Worm (Caenorhabditis elegans): Measurements from ENCODE around the gene K09E2.3.

DNA sequence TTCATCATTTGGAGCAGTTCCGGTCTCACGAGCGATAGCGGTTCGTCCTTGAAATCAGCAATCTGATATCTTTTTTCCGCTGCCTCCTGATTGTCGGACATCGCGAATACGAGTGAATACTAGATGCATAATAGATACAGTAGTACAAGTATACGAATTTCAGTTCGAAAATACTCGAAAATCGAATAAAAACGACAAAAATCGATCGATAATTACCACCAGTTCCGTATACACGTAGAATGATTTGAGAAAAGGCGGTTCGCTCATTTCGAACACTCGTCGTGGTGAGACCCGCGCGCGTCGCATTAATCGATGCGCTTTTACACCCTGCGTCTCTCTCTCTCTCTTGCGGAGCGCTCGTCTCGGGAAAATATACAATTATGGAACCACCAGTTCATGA lies 25.9 kb upstream of the K09E2.3 start, which contains the start of gene F12D9.2:
- TF ChIP-seq mab-5 (tag; optimal IDR thresholded peaks at IDR 0.05) (no peak), snpc-4 (tag; optimal IDR thresholded peaks at IDR 0.05) (no peak), ceh-16 (tag; optimal IDR thresholded peaks at IDR 0.05) (no peak), peb-1 (tag; optimal IDR thresholded peaks at IDR 0.05) (no peak), elt-1 (tag; optimal IDR thresholded peaks at IDR 0.05) (no peak), aly-2 (tag; optimal IDR thresholded peaks at IDR 0.05) (no peak), lin-39 (tag; optimal IDR thresholded peaks at IDR 0.05) (no peak), ama-1 (optimal IDR thresholded peaks at IDR 0.05) (no peak), elt-3 (tag; optimal IDR thresholded peaks at IDR 0.05) (no peak), egl-27 (tag; optimal IDR thresholded peaks at IDR 0.05) (no peak), lin-13 (GFP tag; optimal IDR thresholded peaks at IDR 0.05) (no peak)

Measured in whole organism, L2 larva.